Fruit fly (Drosophila melanogaster) whole organism, wandering third instar larva: ENCODE results near the gene CG42564.

ENCODE experiments used
- CG9705 ChIP-seq: fragments of 200-800 bp; sonication (Bioruptor generic); optimal IDR thresholded peaks from 2 replicates; lab custom pipeline; 2018; ENCODE audit warnings: missing biosample characterization, mild to moderate bottlenecking, missing genetic modification characterization
- Dif ChIP-seq: fragments of 200-275, 200-300 bp; sonication (Bioruptor generic); optimal IDR thresholded peaks from 2 replicates; lab custom pipeline; 2018; ENCODE audit warnings: missing biosample characterization, missing genetic modification characterization; ENCODE audit not compliant: partially characterized antibody
- Hnf4 ChIP-seq: fragments of 200-800 bp; sonication (Bioruptor generic); optimal IDR thresholded peaks from 2 replicates; lab custom pipeline; 2016; ENCODE audit warnings: missing biosample characterization, mild to moderate bottlenecking, missing genetic modification characterization
- usp ChIP-seq: fragments of >200 bp; optimal IDR thresholded peaks from 2 replicates; lab custom pipeline; 2017; ENCODE audit warnings: missing biosample characterization, missing genetic modification characterization

DNA sequence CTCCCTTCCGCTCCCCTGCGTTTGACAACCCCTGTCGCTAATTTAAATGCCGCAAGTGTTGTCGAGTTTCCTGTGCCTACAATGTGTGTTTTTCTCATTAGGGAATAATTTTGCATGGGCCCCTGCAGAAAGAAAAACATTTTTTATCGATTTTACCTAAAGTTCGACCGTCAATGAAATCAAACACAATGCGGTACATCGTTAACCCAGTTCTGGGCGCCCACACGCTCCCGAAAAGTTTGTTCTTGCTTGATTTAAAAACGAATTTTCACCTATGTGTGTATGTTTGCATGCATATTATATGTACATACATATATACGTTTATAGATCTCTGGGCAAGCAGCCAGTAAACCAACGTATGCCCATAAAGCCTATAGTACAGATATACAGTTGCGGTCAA lies 21.8 kb upstream of the CG42564 start:
- TF ChIP-seq Hnf4: no peak
- no peak for TF ChIP-seq CG9705 (GFP tag; lab: Kevin White, UChicago)
- no peak for TF ChIP-seq Dif (GFP tag; lab: Kevin White, UChicago)
- no peak for TF ChIP-seq usp (GFP tag; lab: Kevin White, UChicago)
